Worm (Caenorhabditis elegans): Measurements from ENCODE around the gene T26A5.6.

T26A5.6 gene

DNA sequence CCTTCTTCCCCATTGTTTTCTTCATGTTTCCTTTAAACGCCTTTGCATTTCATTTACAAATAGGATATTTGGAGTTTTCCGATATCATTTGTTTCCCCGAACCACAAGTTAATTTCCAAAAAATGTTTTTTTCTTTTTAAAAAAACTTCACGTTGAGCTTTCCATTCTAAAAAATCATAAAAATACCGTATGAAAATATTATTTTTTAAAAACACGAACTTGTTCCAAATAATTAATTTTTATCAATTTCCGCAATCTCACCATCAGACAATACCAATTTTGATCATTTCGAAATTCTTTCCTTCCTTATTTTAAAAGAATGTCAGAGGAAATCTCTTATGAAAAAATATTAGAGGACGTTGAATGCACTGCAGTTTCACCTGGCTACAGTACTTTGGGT is 21.0 kb upstream of the T26A5.6 start, which contains the start of gene wht-6:
TSS of gene wht-6 (plus strand) at position 301 of the 400 bp plus-strand sequence.
- TF ChIP-seq nhr-25 (tag; optimal IDR thresholded peaks at IDR 0.05) (no peak), nhr-12 (tag; optimal IDR thresholded peaks at IDR 0.05) (no peak), nhr-43 (tag; optimal IDR thresholded peaks at IDR 0.05; ENCODE audit: poor library complexity, severe bottlenecking) (no peak), unc-39 (tag; optimal IDR thresholded peaks at IDR 0.05) (no peak), egl-5 (tag; optimal IDR thresholded peaks at IDR 0.05) (no peak), nhr-67 (tag; optimal IDR thresholded peaks at IDR 0.05) (no peak), ceh-28 (tag; optimal IDR thresholded peaks at IDR 0.05) (no peak), egl-27 (tag; optimal IDR thresholded peaks at IDR 0.05) (no peak), daf-12 (tag; optimal IDR thresholded peaks at IDR 0.05) (no peak), fkh-2 (tag; optimal IDR thresholded peaks at IDR 0.05) (no peak), nhr-77 (tag; optimal IDR thresholded peaks at IDR 0.05) (no peak), nhr-237 (tag; optimal IDR thresholded peaks at IDR 0.05) (no peak), zag-1 (tag; optimal IDR thresholded peaks at IDR 0.05) (no peak), mdl-1 (tag; optimal IDR thresholded peaks at IDR 0.05) (no peak)

DNA sequence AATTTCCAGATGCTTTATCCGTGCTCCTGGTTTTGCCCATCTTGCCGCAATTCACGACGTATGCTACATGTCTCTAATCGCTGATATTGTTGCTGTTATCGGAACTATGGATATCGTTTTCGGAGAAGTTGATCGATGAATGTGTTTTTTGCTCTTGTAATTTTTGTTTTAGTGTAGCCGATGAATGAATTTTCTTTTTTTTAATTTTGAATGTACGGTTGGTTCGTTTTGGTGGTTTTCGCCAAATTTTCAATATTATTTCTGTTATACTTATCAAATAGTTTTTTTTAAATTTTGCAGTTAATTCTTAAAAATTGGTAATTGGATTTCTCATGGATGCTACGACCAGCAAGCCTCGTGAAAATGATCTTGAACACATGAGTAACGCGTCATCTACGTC is 16.5 kb upstream of the T26A5.6 start, which contains the start of gene T26A5.2:
TSS of gene T26A5.2 (plus strand) at position 301 of the 400 bp plus-strand sequence.
- TF ChIP-seq fkh-2 (tag; optimal IDR thresholded peaks at IDR 0.05) (no peak), R02D3.7 (tag; optimal IDR thresholded peaks at IDR 0.05) (no peak), nhr-12 (tag; optimal IDR thresholded peaks at IDR 0.05) (no peak), ceh-82 (tag; optimal IDR thresholded peaks at IDR 0.05) (no peak), pha-4 (tag; optimal IDR thresholded peaks at IDR 0.05) (no peak), egl-5 (tag; optimal IDR thresholded peaks at IDR 0.05) (no peak), nhr-28 (tag; optimal IDR thresholded peaks at IDR 0.05) (no peak), nhr-76 (tag; optimal IDR thresholded peaks at IDR 0.05) (no peak), ceh-28 (tag; optimal IDR thresholded peaks at IDR 0.05) (no peak)

DNA sequence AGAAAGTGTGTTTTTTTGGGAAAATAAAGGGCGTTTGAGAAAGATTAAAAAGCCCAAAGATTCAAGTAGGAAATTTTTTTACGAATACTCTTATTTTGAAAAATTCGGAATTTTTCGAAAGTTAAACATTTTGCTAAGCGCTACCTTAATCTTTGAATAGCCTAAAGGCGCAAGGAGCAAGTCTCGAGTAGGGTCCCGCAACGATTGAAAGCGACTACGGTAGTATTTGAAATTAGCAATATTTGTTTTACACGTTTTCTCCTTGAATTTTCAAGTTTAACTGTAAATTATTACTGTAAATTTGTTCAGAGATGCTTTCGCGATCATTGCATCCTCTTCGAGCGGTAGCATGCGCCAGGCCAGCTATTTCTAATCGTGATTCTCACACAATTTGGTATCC is 14.4 kb upstream of the T26A5.6 start, which contains the start of gene nduf-2.2:
TSS of gene nduf-2.2 (plus strand) at position 310 of the 400 bp plus-strand sequence.
- TF ChIP-seq pqm-1 (tag; optimal IDR thresholded peaks at IDR 0.05) (no peak), sea-2 (GFP tag; optimal IDR thresholded peaks at IDR 0.05) (no peak), mml-1 (tag; optimal IDR thresholded peaks at IDR 0.05) (no peak), R02D3.7 (tag; optimal IDR thresholded peaks at IDR 0.05) (no peak), nhr-23 (tag; optimal IDR thresholded peaks at IDR 0.05) (no peak), hmg-11 (tag; optimal IDR thresholded peaks at IDR 0.05) (no peak), fos-1 (tag; optimal IDR thresholded peaks at IDR 0.05) (no peak), zag-1 (tag; optimal IDR thresholded peaks at IDR 0.05) (no peak), snpc-4 (tag; optimal IDR thresholded peaks at IDR 0.05) (no peak), lsy-12 (tag; optimal IDR thresholded peaks at IDR 0.05) (no peak), jun-1 (tag; optimal IDR thresholded peaks at IDR 0.05) (no peak), lin-39 (tag; optimal IDR thresholded peaks at IDR 0.05) (no peak)

ce11 chrIII:6464113-6464571 is 13.6 kb upstream of the T26A5.6 start:
- TF ChIP-seq elt-3 (tag; optimal IDR thresholded peaks at IDR 0.05) = peak in 2 of 3 experiments; percentile 8 to 36
- no peak for TF ChIP-seq egl-5 (tag; optimal IDR thresholded peaks at IDR 0.05)
- TF ChIP-seq nhr-76 (tag; optimal IDR thresholded peaks at IDR 0.05) = no peak
- TF ChIP-seq zag-1 (tag; optimal IDR thresholded peaks at IDR 0.05) = no peak
- TF ChIP-seq lin-15B (tag; optimal IDR thresholded peaks at IDR 0.05) = peak; percentile 84
- peak; percentile 60 for TF ChIP-seq mdl-1 (tag; optimal IDR thresholded peaks at IDR 0.05)
- no peak for TF ChIP-seq nhr-67 (tag; optimal IDR thresholded peaks at IDR 0.05)
- TF ChIP-seq nhr-25 (tag; optimal IDR thresholded peaks at IDR 0.05) = peak; percentile 92
- TF ChIP-seq ama-1 (optimal IDR thresholded peaks at IDR 0.05) = peak; percentile 50
- TF ChIP-seq fos-1 (tag; optimal IDR thresholded peaks at IDR 0.05) = peak; percentile 33
- TF ChIP-seq lsy-12 (tag; optimal IDR thresholded peaks at IDR 0.05) = peak; percentile 93
- TF ChIP-seq pha-4 (tag; optimal IDR thresholded peaks at IDR 0.05) = peak; percentile 86
- TF ChIP-seq jun-1 (tag; optimal IDR thresholded peaks at IDR 0.05) = peak; percentile 92
- peak; percentile 43 for TF ChIP-seq egl-27 (tag; optimal IDR thresholded peaks at IDR 0.05)
- TF ChIP-seq nhr-12 (tag; optimal IDR thresholded peaks at IDR 0.05) = no peak
- peak; percentile 50 for TF ChIP-seq R02D3.7 (tag; optimal IDR thresholded peaks at IDR 0.05)
- peak; percentile 97 for TF ChIP-seq lin-39 (tag; optimal IDR thresholded peaks at IDR 0.05)
- TF ChIP-seq ceh-28 (tag; optimal IDR thresholded peaks at IDR 0.05) = peak; percentile 72
- TF ChIP-seq tbx-2 (tag; optimal IDR thresholded peaks at IDR 0.05) = peak; percentile 62
- peak; percentile 74 for TF ChIP-seq nhr-43 (tag; optimal IDR thresholded peaks at IDR 0.05; ENCODE audit: poor library complexity, severe bottlenecking)
- peak; percentile 25 for TF ChIP-seq elt-1 (tag; optimal IDR thresholded peaks at IDR 0.05)
- TF ChIP-seq nhr-11 (tag; optimal IDR thresholded peaks at IDR 0.05) = peak; percentile 44
- peak; percentile 99 for TF ChIP-seq elt-2 (tag; optimal IDR thresholded peaks at IDR 0.05)
- TF ChIP-seq nfya-1 (tag; optimal IDR thresholded peaks at IDR 0.05; ENCODE audit: insufficient read depth) = peak; percentile 97
- peak; percentile 71 for TF ChIP-seq nhr-77 (tag; optimal IDR thresholded peaks at IDR 0.05)
- TF ChIP-seq ceh-16 (tag; optimal IDR thresholded peaks at IDR 0.05) = no peak
- TF ChIP-seq snpc-4 (tag; optimal IDR thresholded peaks at IDR 0.05) = peak; percentile 49
- peak; percentile 94 for TF ChIP-seq pqm-1 (tag; optimal IDR thresholded peaks at IDR 0.05)
- TF ChIP-seq nhr-23 (tag; optimal IDR thresholded peaks at IDR 0.05) = peak; percentile 75
